Fruit fly (Drosophila melanogaster) Kc167 (cell line): ENCODE measurements around the gene HP4.

ENCODE experiments used
- Myc ChIP-seq: fragments of >200 bp; optimal IDR thresholded peaks from 2 replicates; lab custom pipeline; 2017; ENCODE audit warnings: missing external identifiers
- Sin3A ChIP-seq: fragments of >200 bp; optimal IDR thresholded peaks from 2 replicates; lab custom pipeline; 2018; ENCODE audit warnings: missing external identifiers
- h ChIP-seq: fragments of >200 bp; optimal IDR thresholded peaks from 3 replicates; lab custom pipeline; 2018; ENCODE audit warnings: missing external identifiers
- insv ChIP-seq: fragments of >200 bp; optimal IDR thresholded peaks from 3 replicates; lab custom pipeline; 2018; ENCODE audit warnings: missing external identifiers
- psq ChIP-seq: fragments of >200 bp; optimal IDR thresholded peaks from 2 replicates; lab custom pipeline; 2017; ENCODE audit warnings: missing external identifiers
- ttk ChIP-seq: sonication (Bioruptor generic); optimal IDR thresholded peaks from 2 replicates; lab custom pipeline; 2017; ENCODE audit warnings: missing external identifiers

HP4 gene

DNA sequence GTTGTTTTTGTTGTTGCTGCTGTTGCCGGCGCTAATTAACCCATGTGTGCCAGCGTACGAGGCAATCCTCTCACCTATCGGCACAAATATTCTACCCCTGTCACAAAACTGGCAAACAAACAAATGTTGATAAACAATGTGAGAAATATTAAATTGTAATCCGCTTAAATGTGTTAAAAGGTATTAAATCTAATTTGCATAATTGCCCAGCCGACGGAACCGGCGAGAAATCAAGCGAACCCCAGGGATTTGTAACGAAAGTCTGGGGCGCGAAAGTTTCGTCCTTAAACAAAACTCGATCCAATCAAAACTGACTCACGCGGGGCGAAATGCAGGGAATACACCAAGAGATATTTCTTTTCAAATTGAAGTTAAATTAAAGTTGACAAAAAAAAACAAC, 19.2 kb downstream of the HP4 start:
- TF ChIP-seq Myc (lab: Kevin White, UChicago): no peak
- TF ChIP-seq Sin3A: no peak
- TF ChIP-seq insv (lab: Kevin White, UChicago): no peak
- TF ChIP-seq psq (lab: Kevin White, UChicago): no peak
- TF ChIP-seq h: no peak
- no peak for TF ChIP-seq ttk (lab: Kevin White, UChicago)

DNA sequence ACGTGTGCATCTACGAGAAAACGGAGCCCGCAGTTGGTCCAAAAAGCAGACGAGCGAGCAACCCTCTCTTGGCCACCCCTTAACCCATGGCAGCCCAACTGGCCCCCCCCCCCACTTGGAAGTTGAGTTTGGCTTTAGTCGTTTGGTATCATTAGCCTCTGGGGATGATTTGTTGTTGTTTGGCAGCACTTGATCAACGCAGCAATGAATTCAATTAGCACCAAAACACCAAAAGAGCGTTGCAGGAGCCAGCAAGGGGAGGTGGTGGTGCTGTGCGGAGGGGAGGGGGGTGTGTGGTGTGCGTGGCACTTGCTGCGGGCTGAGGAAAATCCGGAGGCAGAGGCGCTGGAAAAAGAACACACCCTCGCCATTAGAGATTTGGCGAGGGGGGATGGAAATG, 21.0 kb downstream of the HP4 start:
- TF ChIP-seq Sin3A (no peak), ttk (lab: Kevin White, UChicago) (no peak), Myc (lab: Kevin White, UChicago) (no peak), psq (lab: Kevin White, UChicago) (no peak), insv (lab: Kevin White, UChicago) (no peak), h (no peak)

DNA sequence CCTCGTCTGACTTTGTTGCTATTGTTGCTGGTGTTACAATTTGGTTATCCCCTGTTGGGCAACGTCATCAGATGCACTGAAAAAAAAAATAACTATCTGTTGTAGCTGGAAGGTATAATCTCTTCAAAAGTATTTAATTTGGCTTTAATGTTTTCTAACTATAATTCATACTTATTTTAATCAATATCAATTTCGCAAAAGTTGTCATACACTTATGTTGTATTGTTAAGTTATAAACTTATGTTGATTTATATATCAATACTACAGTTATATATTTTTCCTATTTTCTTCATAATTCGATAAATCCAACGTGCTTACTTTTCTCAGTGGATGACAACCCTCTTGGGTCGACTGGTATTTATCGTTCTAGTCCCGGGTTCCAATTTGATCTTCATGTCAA, 22.2 kb downstream of the HP4 start:
- TF ChIP-seq Sin3A (no peak), h (no peak), Myc (lab: Kevin White, UChicago) (no peak), insv (lab: Kevin White, UChicago) (no peak), ttk (lab: Kevin White, UChicago) (no peak), psq (lab: Kevin White, UChicago) (no peak)

DNA sequence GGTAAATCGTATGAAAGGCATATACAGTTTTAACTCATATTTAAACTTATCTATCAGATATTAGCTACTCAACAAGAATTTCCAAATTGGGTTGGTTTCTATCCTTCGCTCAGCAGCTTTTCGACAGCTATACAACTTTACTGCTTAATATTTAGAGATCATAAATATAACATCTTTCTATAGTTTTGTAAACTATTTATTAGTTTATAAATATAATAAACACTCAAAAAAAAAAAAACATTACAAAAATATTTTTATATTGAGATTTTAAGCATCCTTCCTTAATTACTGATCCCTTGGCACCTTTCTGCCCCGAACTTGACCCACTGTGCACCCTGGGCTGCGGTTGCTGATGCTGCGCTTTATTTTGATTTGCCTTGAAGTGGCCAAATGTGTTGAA, 23.0 kb downstream of the HP4 start:
- TF ChIP-seq Sin3A (no peak), h (no peak), Myc (lab: Kevin White, UChicago) (no peak), insv (lab: Kevin White, UChicago) (no peak), ttk (lab: Kevin White, UChicago) (no peak), psq (lab: Kevin White, UChicago) (no peak)

DNA sequence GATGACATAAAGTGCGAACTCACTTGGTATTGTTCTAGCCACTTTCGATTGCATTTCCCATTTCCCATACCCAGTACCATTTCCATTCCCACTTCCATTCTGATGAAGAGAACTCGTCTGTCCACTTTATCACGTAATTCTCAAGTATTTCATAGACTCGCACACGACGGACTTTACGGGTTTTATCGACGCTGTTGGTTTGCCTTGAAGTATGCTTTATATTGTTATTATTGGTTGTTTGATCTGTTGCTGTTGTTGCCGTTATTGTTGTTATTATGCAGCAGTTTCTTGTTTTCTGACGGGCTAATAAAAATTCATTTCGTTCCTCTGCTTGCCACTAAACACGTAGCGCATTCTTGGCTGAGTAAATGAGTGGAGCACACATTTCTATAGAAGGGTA, 23.4 kb downstream of the HP4 start:
- TF ChIP-seq Myc (lab: Kevin White, UChicago) (no peak), insv (lab: Kevin White, UChicago) (no peak), Sin3A (no peak), h (no peak), psq (lab: Kevin White, UChicago) (no peak), ttk (lab: Kevin White, UChicago) (no peak)

DNA sequence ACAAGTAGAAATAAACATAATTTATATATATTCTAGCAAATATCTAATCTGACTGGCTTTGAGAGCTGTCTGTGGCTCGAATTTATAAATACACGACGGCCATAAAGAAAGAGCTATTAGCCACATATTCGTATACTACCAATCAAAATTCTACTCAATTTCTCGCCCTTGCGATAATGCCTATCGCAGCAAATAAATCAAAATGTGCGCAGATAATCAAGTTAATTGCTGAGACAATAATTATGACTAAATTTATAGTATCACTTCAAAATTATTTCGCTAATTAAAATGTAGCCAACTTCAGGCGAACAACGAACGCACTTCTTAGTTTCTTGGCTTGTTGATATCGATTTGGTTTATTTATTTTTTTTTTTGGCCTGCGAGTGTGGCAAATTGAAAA, 24.1 kb downstream of the HP4 start:
- no peak for TF ChIP-seq insv (lab: Kevin White, UChicago)
- TF ChIP-seq psq (lab: Kevin White, UChicago): no peak
- no peak for TF ChIP-seq Sin3A
- no peak for TF ChIP-seq Myc (lab: Kevin White, UChicago)
- no peak for TF ChIP-seq ttk (lab: Kevin White, UChicago)
- no peak for TF ChIP-seq h

DNA sequence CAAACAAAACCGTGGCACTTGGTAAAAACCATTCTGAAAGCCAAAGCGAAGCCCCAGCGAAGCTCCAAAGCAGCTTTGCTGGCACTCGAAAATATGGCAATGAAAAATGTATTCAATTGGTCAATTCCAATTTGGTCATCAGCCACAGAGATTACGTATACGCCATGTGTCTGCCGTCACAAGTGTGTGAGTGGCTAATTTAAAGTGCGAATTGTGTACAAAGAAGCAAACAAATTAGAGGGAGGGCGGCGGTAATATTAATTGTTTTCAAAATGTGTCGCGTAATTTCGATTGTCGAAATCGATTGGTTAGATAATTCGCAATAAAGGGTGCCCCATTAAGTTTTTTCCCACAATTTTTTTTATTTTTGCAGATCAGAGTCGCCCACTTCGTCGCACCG, 26.2 kb downstream of the HP4 start:
- TF ChIP-seq Sin3A: no peak
- TF ChIP-seq ttk (lab: Kevin White, UChicago): no peak
- no peak for TF ChIP-seq insv (lab: Kevin White, UChicago)
- no peak for TF ChIP-seq psq (lab: Kevin White, UChicago)
- no peak for TF ChIP-seq h
- no peak for TF ChIP-seq Myc (lab: Kevin White, UChicago)

DNA sequence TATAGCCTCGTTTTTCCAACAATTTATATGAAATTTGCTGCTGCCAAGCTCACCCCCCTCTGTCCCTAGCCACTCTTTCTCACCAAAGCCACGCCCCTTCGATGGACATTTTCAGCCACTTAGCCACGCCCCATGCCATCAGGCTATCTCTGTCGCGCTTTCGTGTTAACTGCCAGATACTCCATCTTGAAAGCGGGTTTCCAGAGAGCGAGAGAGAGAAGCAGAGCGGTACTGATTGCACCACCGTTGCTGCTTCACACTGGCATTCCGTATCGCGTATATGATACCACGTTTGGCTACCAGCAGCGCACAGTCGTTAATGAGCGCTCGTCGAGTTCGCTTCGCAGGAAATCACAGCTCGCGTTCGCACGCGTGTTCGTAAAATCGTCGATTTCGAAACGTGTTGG, 28.1 kb downstream of the HP4 start, which contains the start of gene exex:
exex (plus strand) TSS at position 307 of the 407 bp plus-strand sequence.
- no peak for TF ChIP-seq Sin3A

DNA sequence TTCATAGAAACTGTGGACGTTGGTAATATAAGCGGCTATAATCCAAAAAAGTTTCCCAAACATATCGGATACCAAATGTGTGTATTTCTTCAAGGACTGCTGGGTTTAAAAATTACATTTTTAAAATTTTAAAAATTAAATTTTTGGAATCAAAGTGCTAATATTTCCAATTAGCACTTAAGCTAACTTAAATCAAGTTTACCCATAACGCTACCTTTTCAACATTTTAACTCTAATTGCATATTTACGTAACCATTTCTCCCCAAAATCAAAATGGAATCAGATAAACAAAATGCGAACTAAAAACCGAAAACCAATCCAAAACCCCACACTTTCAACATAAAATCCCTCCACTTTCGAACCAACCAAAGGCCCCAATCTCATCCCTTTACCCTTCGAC, 29.7 kb downstream of the HP4 start, which contains the start of gene CG43880:
CG43880 (minus strand) TSS at position 101 of the 400 bp plus-strand sequence.
- TF ChIP-seq ttk (lab: Kevin White, UChicago) (no peak), h (no peak), Myc (lab: Kevin White, UChicago) (no peak), insv (lab: Kevin White, UChicago) (no peak), psq (lab: Kevin White, UChicago) (no peak), Sin3A (no peak)

DNA sequence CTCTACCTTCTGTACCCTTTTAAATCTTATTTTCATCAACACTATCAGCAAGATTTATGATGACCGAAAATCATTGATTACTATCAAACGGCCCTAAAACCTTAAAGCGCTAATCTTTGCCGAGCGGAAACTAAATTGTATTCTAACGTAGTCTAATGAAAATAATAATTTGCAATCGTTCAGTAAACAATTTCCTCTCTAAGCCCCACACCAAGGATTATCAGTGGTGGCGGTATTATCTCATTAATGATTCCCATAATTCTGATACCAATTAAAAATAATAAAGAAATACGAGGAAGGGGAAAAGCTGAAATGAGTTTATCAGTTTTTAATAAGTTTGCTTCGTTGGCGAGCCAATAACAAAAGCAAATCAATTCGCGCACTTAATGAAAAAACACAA, 32.0 kb downstream of the HP4 start:
- TF ChIP-seq psq (lab: Kevin White, UChicago) (no peak), Sin3A (no peak), h (no peak), ttk (lab: Kevin White, UChicago) (no peak), insv (lab: Kevin White, UChicago) (no peak), Myc (lab: Kevin White, UChicago) (no peak)

DNA sequence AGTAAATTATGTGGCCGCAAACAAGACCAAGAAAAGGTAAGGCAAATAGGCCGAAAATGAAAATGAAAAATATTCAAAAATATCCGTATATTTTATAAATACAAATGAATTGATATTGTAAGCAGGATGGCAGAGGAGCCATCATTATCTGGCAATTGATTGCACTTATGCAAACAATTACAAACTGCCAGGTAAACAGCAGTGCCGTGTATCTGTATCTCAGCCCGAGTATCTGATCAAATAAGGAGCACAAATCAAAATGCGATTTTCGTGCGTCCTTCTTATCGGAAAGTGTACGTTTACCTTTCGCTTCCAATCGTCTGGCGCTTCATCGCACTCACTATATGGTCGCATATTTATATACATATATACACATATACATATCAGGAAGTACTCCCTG, 32.9 kb downstream of the HP4 start:
- no peak for TF ChIP-seq insv (lab: Kevin White, UChicago)
- no peak for TF ChIP-seq ttk (lab: Kevin White, UChicago)
- no peak for TF ChIP-seq h
- TF ChIP-seq psq (lab: Kevin White, UChicago): no peak
- TF ChIP-seq Myc (lab: Kevin White, UChicago): no peak
- TF ChIP-seq Sin3A: no peak

DNA sequence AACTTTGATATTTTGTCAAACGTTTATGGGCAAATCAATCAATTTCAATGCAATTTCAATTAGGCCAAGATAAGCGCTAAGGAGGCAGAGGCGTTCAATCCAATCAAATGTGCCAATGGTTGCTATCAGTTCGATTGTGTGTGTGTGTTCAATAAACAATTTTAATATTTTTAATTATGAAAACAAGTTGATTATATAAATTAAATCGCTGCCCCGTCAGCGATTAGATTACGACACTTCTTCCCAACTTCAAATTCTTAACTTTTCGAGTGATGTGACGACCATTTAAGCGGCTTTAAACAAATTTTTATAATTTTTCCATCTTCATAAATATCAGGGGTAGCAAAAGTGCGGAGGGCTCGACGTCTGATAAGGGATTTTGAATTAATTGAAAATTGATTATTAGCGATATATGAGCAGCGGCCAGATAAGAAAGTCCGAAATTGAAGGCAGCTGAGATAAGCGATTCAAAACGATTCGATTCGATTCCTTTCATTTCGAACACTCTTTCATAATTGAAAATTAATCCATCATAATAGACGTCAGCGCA, 33.5 kb downstream of the HP4 start:
- TF ChIP-seq ttk (lab: Kevin White, UChicago) (no peak), psq (lab: Kevin White, UChicago) (no peak), insv (lab: Kevin White, UChicago) (no peak), Sin3A (no peak), Myc (lab: Kevin White, UChicago) (no peak), h (no peak)

DNA sequence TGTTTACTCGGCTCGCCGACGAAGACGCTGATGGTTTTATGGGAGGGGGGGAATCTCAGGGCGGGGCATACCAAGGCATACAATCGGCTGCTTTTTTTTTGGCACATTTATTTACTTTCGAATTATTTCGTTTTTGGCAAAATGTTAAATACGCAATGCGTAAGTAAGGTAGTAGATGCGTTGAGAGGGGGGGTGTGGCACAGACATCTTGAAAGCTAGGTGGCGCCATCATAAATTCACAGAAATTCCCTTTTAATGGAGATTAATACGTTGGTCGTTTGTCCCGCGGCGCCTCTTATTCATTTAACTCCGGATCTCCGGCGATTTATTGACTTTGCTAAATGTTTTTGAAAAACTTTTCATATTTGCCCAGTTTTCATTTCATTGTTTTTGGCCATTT, 34.4 kb downstream of the HP4 start:
- TF ChIP-seq insv (lab: Kevin White, UChicago) (no peak), Sin3A (no peak), psq (lab: Kevin White, UChicago) (no peak), h (no peak), ttk (lab: Kevin White, UChicago) (no peak), Myc (lab: Kevin White, UChicago) (no peak)
